Worm (Caenorhabditis elegans): ENCODE results near the gene ZK1010.5.
A peak's percentile ranks its signal among the peaks of the same experiment; 100 is the strongest.

Gene ZK1010.5

DNA sequence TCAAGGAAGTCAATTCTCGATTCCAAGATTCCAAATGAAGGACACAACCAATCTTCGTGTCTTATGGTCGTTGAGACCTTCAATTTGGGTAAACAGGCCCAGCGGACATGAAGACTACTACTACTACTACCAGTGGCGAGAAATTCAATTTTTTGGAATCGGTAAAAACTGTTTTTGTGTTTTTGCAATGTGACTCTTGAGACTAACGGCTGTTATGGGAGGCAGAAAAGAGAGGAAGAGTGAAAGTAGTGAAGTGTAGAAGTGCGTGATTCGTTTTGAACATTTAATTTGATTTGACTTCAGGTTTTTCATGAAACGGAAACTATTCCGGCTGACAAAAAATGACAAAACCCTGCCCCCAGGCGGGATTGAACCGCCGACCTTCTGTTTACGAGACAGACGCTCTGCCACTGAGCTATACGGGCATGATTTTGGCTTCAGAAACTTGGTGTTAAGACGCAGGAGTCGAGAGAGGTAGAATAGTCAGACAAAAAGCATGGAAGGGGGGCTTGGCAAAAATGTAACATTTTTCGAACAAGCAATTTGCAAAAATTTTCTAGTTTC lies 28.5 kb upstream of the ZK1010.5 start (continued):
- TF ChIP-seq F49E8.2 (tag; optimal IDR thresholded peaks at IDR 0.05; ENCODE audit: borderline replicate concordance) (peak; percentile 50), unc-39 (tag; optimal IDR thresholded peaks at IDR 0.05) (no peak), fkh-10 (GFP tag; optimal IDR thresholded peaks at IDR 0.05) (peak; percentile 30), Y5F2A.4 (GFP tag; optimal IDR thresholded peaks at IDR 0.05) (peak; percentile 45), nhr-102 (tag; optimal IDR thresholded peaks at IDR 0.05) (peak; percentile 87), snpc-4 (tag; optimal IDR thresholded peaks at IDR 0.05) (no peak), fos-1 (tag; optimal IDR thresholded peaks at IDR 0.05) (no peak), duxl-1 (tag; optimal IDR thresholded peaks at IDR 0.05; ENCODE audit: poor library complexity) (peak; percentile 71), T20F7.1 (GFP tag; optimal IDR thresholded peaks at IDR 0.05) (no peak), mes-2 (tag; optimal IDR thresholded peaks at IDR 0.05; ENCODE audit: poor library complexity, severe bottlenecking) (peak; percentile 75), attf-4 (tag; optimal IDR thresholded peaks at IDR 0.05) (no peak), dmd-8 (GFP tag; IDR thresholded peaks at IDR 0.05) (peak; percentile 79), lir-3 (tag; optimal IDR thresholded peaks at IDR 0.05) (no peak), lin-38 (GFP tag; IDR thresholded peaks at IDR 0.05) (peak; percentile 80), sdz-12 (GFP tag; optimal IDR thresholded peaks at IDR 0.05) (no peak), ceh-20 (GFP tag; IDR thresholded peaks at IDR 0.05) (peak; percentile 54; the same call in 1 of the 2 replicates), mxl-2 (GFP tag; conservative IDR thresholded peaks at IDR 0.05) (peak; percentile 53; the same call in 1 of the 2 replicates), nhr-41 (GFP tag; IDR thresholded peaks at IDR 0.05) (0 out of 2 replicates have a peak, but pooled peaks have one; percentile 20), lin-13 (GFP tag; optimal IDR thresholded peaks at IDR 0.05) (peak; percentile 3), egl-27 (tag; optimal IDR thresholded peaks at IDR 0.05) (no peak), lin-29 (GFP tag; IDR thresholded peaks at IDR 0.05) (no peak), lim-7 (GFP tag; IDR thresholded peaks at IDR 0.05) (peak; percentile 74), jun-1 (tag; optimal IDR thresholded peaks at IDR 0.05) (no peak), aly-2 (tag; optimal IDR thresholded peaks at IDR 0.05) (no peak), ctbp-1 (GFP tag; IDR thresholded peaks at IDR 0.05) (peak; percentile 75; the same call in 1 of the 2 replicates), lin-39 (tag; optimal IDR thresholded peaks at IDR 0.05) (no peak), daf-19 (GFP tag; conservative IDR thresholded peaks at IDR 0.05) (no peak), F44E2.7 (GFP tag; IDR thresholded peaks at IDR 0.05) (0 out of 2 replicates have a peak, but pooled peaks have one; percentile 26), nhr-76 (tag; optimal IDR thresholded peaks at IDR 0.05) (no peak), unc-62 (GFP tag; optimal IDR thresholded peaks at IDR 0.05 in 1 of 2) (peak in 1 of 2 experiments; percentile 70), unc-62 (tag; optimal IDR thresholded peaks at IDR 0.05) (no peak), spr-3 (GFP tag; optimal IDR thresholded peaks at IDR 0.05) (peak; percentile 25), dmd-9 (GFP tag; IDR thresholded peaks at IDR 0.05) (peak; percentile 25; the same call in 1 of the 2 replicates), nhr-25 (tag; optimal IDR thresholded peaks at IDR 0.05; ENCODE audit: borderline replicate concordance, insufficient read depth) (peak; percentile 18), tra-1 (GFP tag; IDR thresholded peaks at IDR 0.05) (peak; percentile 63; the same call in 1 of the 2 replicates), hmg-1.1 (GFP tag; IDR thresholded peaks at IDR 0.05) (peak; percentile 85), hlh-11 (tag; optimal IDR thresholded peaks at IDR 0.05) (peak; percentile 54), nhr-111 (GFP tag; optimal IDR thresholded peaks at IDR 0.05) (peak; percentile 47), arid-1 (GFP tag; conservative IDR thresholded peaks at IDR 0.05) (peak; percentile 69; the same call in 1 of the 2 replicates), Y48G9A.11 (GFP tag; IDR thresholded peaks at IDR 0.05) (peak; percentile 76), dve-1 (tag; optimal IDR thresholded peaks at IDR 0.05; ENCODE audit: insufficient read depth) (peak; percentile 65), aha-1 (tag) (peak; percentile 97), hlh-30 (tag; optimal IDR thresholded peaks at IDR 0.05; ENCODE audit: insufficient read depth) (peak; percentile 70), daf-16 (GFP tag; optimal IDR thresholded peaks at IDR 0.05) (peak; percentile 49 to 75), daf-16 (tag; optimal IDR thresholded peaks at IDR 0.05) (peak; percentile 90), nhr-48 (tag; optimal IDR thresholded peaks at IDR 0.05) (peak; percentile 62), nhr-77 (tag; optimal IDR thresholded peaks at IDR 0.05) (no peak), ceh-44 (GFP tag; IDR thresholded peaks at IDR 0.05) (peak; percentile 58; the same call in 1 of the 2 replicates), vab-7 (GFP tag; IDR thresholded peaks at IDR 0.05) (peak; percentile 79), ama-1 (optimal IDR thresholded peaks at IDR 0.05) (no peak)
